Worm (Caenorhabditis elegans): Measurements from ENCODE around the gene C38H2.2.

The C38H2.2 gene

DNA sequence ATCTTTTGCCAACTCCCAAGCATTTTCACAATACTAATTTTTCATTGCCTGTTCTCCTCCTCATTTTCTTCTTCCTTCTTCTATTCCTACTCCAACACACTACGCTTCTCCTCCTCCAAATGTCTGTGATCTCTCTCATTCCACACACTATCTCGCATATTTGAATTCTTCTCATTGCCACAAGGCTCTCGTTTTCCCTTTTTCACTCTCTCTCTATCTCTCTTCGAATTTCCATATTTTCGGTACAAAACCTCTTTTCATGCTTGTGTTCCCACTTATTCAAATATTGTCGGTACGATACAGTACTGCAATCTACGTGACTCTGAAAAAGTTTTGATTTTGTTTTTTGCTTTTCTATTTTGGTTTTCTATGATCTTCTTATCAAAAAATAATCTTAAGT is 933 bp upstream of the C38H2.2 start (continued):
- no peak for TF ChIP-seq ZK546.5 (tag; optimal IDR thresholded peaks at IDR 0.05)
- no peak for TF ChIP-seq gmeb-1 (tag; optimal IDR thresholded peaks at IDR 0.05)
- TF ChIP-seq ama-1 (optimal IDR thresholded peaks at IDR 0.05): no peak
- TF ChIP-seq fos-1 (tag; optimal IDR thresholded peaks at IDR 0.05): peak; percentile 32
- no peak for TF ChIP-seq elt-1 (tag; optimal IDR thresholded peaks at IDR 0.05)
- no peak for TF ChIP-seq nhr-25 (tag; optimal IDR thresholded peaks at IDR 0.05)
- no peak for TF ChIP-seq nhr-11 (tag; optimal IDR thresholded peaks at IDR 0.05)

DNA sequence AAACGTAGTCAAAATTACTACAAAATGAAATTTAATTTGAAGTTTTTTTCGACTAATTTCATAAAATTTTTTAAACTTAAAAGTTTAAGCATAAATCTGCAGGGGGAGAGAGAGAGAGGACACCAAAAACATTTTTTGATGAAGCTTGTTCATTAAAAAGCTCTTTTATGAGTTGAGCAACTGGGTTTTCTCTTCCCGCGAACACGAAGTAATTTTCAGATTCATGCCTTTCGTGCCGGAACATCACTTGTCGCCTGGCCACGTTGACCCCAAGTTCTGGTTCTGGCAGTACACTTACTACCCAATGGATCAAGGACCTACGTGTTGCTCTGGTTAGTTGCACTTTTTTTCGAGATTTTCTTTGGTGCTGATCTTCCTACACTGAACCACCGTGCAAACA is 2.2 kb downstream of the C38H2.2 start:
- TF ChIP-seq mdl-1 (tag; optimal IDR thresholded peaks at IDR 0.05) (no peak), skn-1 (tag; optimal IDR thresholded peaks at IDR 0.05) (no peak), nhr-129 (tag; optimal IDR thresholded peaks at IDR 0.05) (no peak), ztf-4 (tag; optimal IDR thresholded peaks at IDR 0.05) (no peak), nhr-21 (tag; optimal IDR thresholded peaks at IDR 0.05) (no peak), mab-5 (tag; optimal IDR thresholded peaks at IDR 0.05) (no peak), elt-3 (tag; optimal IDR thresholded peaks at IDR 0.05) (no peak), dmd-4 (tag; optimal IDR thresholded peaks at IDR 0.05) (no peak), ztf-1 (GFP tag; conservative IDR thresholded peaks at IDR 0.05) (no peak), snpc-4 (tag; optimal IDR thresholded peaks at IDR 0.05) (no peak), Y55F3AM.14 (GFP tag; optimal IDR thresholded peaks at IDR 0.05) (no peak), egl-27 (tag; optimal IDR thresholded peaks at IDR 0.05) (no peak)

- TF ChIP-seq skn-1 (tag; optimal IDR thresholded peaks at IDR 0.05): no peak
- TF ChIP-seq egl-27 (tag; optimal IDR thresholded peaks at IDR 0.05): no peak
- no peak for TF ChIP-seq nhr-237 (tag; optimal IDR thresholded peaks at IDR 0.05)
- TF ChIP-seq mdl-1 (tag; optimal IDR thresholded peaks at IDR 0.05): no peak
- TF ChIP-seq ztf-11 (tag; optimal IDR thresholded peaks at IDR 0.05): no peak
- no peak for TF ChIP-seq unc-62 (GFP tag; optimal IDR thresholded peaks at IDR 0.05)
- TF ChIP-seq aly-2 (tag; optimal IDR thresholded peaks at IDR 0.05): no peak
Measured at ce11 chrIII:10386476-10386875, 4.9 kb downstream of the C38H2.2 start, which contains the start of gene C38H2.3. TSS of gene C38H2.3 (minus strand) at chrIII:10386576.

DNA sequence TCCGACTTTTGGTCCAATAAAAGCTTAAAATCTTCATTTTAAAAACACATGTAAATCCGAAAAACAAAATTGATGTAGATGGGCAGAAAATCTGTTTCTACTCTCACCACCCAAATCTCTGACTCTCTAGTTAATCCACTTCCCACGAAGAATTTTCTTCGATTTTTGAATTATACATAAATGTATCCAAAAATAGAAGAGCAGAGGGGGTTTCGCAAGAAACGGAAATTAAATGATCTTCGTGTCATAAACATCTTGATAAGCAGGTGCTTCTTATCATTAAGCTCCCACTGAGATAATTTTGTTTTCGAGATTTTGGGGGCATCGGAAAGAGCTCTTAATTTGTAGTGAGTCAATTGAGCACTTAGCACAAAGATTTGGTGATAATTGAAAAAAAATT is 8.0 kb downstream of the C38H2.2 start:
- TF ChIP-seq skn-1 (tag; optimal IDR thresholded peaks at IDR 0.05): no peak
- TF ChIP-seq nhr-11 (tag; optimal IDR thresholded peaks at IDR 0.05): no peak
- no peak for TF ChIP-seq R02D3.7 (tag; optimal IDR thresholded peaks at IDR 0.05)
- TF ChIP-seq gmeb-1 (tag; optimal IDR thresholded peaks at IDR 0.05): no peak
- no peak for TF ChIP-seq elt-3 (tag; optimal IDR thresholded peaks at IDR 0.05)
- TF ChIP-seq nhr-6 (tag; optimal IDR thresholded peaks at IDR 0.05): no peak
- TF ChIP-seq Y55F3AM.14 (GFP tag; optimal IDR thresholded peaks at IDR 0.05): no peak
- no peak for TF ChIP-seq nhr-25 (tag; optimal IDR thresholded peaks at IDR 0.05)
- TF ChIP-seq lin-13 (GFP tag; optimal IDR thresholded peaks at IDR 0.05): no peak
- no peak for TF ChIP-seq mab-5 (tag; optimal IDR thresholded peaks at IDR 0.05)
- no peak for TF ChIP-seq ZK546.5 (tag; optimal IDR thresholded peaks at IDR 0.05)
- TF ChIP-seq dmd-4 (tag; optimal IDR thresholded peaks at IDR 0.05): no peak
- TF ChIP-seq lin-11 (tag; optimal IDR thresholded peaks at IDR 0.05): no peak
- no peak for TF ChIP-seq ama-1 (optimal IDR thresholded peaks at IDR 0.05)
- TF ChIP-seq nhr-23 (tag; optimal IDR thresholded peaks at IDR 0.05): no peak
- no peak for TF ChIP-seq crh-2 (tag; optimal IDR thresholded peaks at IDR 0.05)

- TF ChIP-seq unc-39 (tag; optimal IDR thresholded peaks at IDR 0.05): no peak
- no peak for TF ChIP-seq lin-13 (GFP tag; optimal IDR thresholded peaks at IDR 0.05)
- TF ChIP-seq elt-3 (tag; optimal IDR thresholded peaks at IDR 0.05): no peak
- no peak for TF ChIP-seq nhr-77 (tag; optimal IDR thresholded peaks at IDR 0.05)
- TF ChIP-seq lsy-2 (tag; optimal IDR thresholded peaks at IDR 0.05): no peak
- TF ChIP-seq mbf-1 (tag; optimal IDR thresholded peaks at IDR 0.05): no peak
- no peak for TF ChIP-seq C34F6.9 (tag; optimal IDR thresholded peaks at IDR 0.05)
- no peak for TF ChIP-seq ceh-16 (tag; optimal IDR thresholded peaks at IDR 0.05)
- TF ChIP-seq sma-9 (GFP tag; optimal IDR thresholded peaks at IDR 0.05): no peak
- no peak for TF ChIP-seq sma-9 (tag; optimal IDR thresholded peaks at IDR 0.05)
- no peak for TF ChIP-seq R02D3.7 (tag; optimal IDR thresholded peaks at IDR 0.05)
- no peak for TF ChIP-seq nhr-6 (tag; optimal IDR thresholded peaks at IDR 0.05)
Measured at ce11 chrIII:10391628-10392027, 10.1 kb downstream of the C38H2.2 start, which contains the start of gene M03C11.9. TSS of gene M03C11.9 (minus strand) at chrIII:10391728.

Data from whole organism, L2 larva.